Worm (Caenorhabditis elegans) whole organism, L3 larva: ENCODE measurements around the gene Y9C9A.5.

Experiments
- ceh-16 ChIP-seq: sonication (generic microtip); optimal IDR thresholded peaks from 2 replicates; lab custom pipeline; 2017; ENCODE audit warnings: missing biosample characterization, missing genetic modification characterization
- daf-12 ChIP-seq: fragments of 150-350 bp; optimal IDR thresholded peaks from 2 replicates; lab custom pipeline; 2014; ENCODE audit warnings: missing biosample characterization, missing genetic modification reagents, missing genetic modification characterization
- egl-27 ChIP-seq: sonication (generic microtip); optimal IDR thresholded peaks from 4 replicates; lab custom pipeline; 2017; ENCODE audit warnings: missing biosample characterization, missing genetic modification reagents, missing genetic modification characterization
- elt-3 ChIP-seq, 3 experiments: fragments of 150-350 bp in 1 of 3; sonication (generic microtip) in 2 of 3; optimal IDR thresholded peaks; 2 replicates in 2 of 3; 4 replicates in 1 of 3; lab custom pipeline; 2014 to 2017; ENCODE audit warnings: missing biosample characterization in 3 of 3, missing genetic modification characterization in 3 of 3
- fkh-10 ChIP-seq: sonication (generic microtip); optimal IDR thresholded peaks from 2 replicates; lab custom pipeline; 2017; ENCODE audit warnings: missing biosample characterization, missing genetic modification reagents, missing genetic modification characterization
- lin-15B ChIP-seq: fragments of 150-350 bp; optimal IDR thresholded peaks from 2 replicates; lab custom pipeline; 2014; ENCODE audit warnings: missing biosample characterization, missing genetic modification characterization
- mdl-1 ChIP-seq: fragments of 150-350 bp; optimal IDR thresholded peaks from 2 replicates; lab custom pipeline; 2014; ENCODE audit warnings: missing biosample characterization, missing genetic modification characterization
- nhr-11 ChIP-seq: fragments of 150-350 bp; optimal IDR thresholded peaks from 2 replicates; lab custom pipeline; 2014; ENCODE audit warnings: missing biosample characterization, missing genetic modification characterization
- nhr-28 ChIP-seq: fragments of 150-350 bp; optimal IDR thresholded peaks from 2 replicates; lab custom pipeline; 2014; ENCODE audit warnings: missing biosample characterization, missing genetic modification characterization
- pqm-1 ChIP-seq: fragments of 150-350 bp; optimal IDR thresholded peaks from 2 replicates; lab custom pipeline; 2017; ENCODE audit warnings: missing biosample characterization, missing genetic modification characterization, inconsistent platforms
- skn-1 ChIP-seq: fragments of 150-350 bp; optimal IDR thresholded peaks from 2 replicates; lab custom pipeline; 2014; ENCODE audit warnings: missing biosample characterization, missing genetic modification characterization

ce11 chrIV:4930754-4931322 lies 10.9 kb upstream of the Y9C9A.5 start:
- TF ChIP-seq skn-1 (tag; lab: Kevin White, UChicago) (no peak), fkh-10 (GFP tag; lab: Kevin White, UChicago) (no peak), ceh-16 (tag; lab: Kevin White, UChicago) (no peak), daf-12 (no peak), lin-15B (tag; lab: Kevin White, UChicago) (no peak), egl-27 (tag; lab: Kevin White, UChicago) (no peak), nhr-28 (tag; lab: Kevin White, UChicago) (no peak), elt-3 (tag; optimal IDR thresholded peaks at IDR 0.05; lab: Kevin White, UChicago) (no peak), pqm-1 (tag; lab: Kevin White, UChicago) (no peak), mdl-1 (tag; lab: Kevin White, UChicago) (no peak), nhr-11 (tag; lab: Kevin White, UChicago) (no peak)
